Fruit fly (Drosophila melanogaster) whole organism, embryonic: ENCODE results near the gene Gr5a.

ENCODE experiments used
- Atf-2 ChIP-seq: fragments of 200-800 bp; sonication (Bioruptor generic); optimal IDR thresholded peaks from 2 replicates; lab custom pipeline; 2016; ENCODE audit warnings: missing biosample characterization, missing genetic modification characterization
- Bgb ChIP-seq: fragments of 200-800 bp; sonication (Bioruptor generic); IDR thresholded peaks from 2 replicates; pipeline ENCODE4 v1.3.6; 2022; ENCODE audit warnings: missing biosample characterization, missing genetic modification characterization; ENCODE audit not compliant: partially characterized antibody
- CG12155 ChIP-seq: fragments of 200-800 bp; sonication (Bioruptor generic); optimal IDR thresholded peaks from 3 replicates; lab custom pipeline; 2016; ENCODE audit warnings: missing biosample characterization, missing genetic modification characterization
- CG12236 ChIP-seq: fragments of 200-800 bp; sonication (Bioruptor generic); optimal IDR thresholded peaks from 2 replicates; lab custom pipeline; 2016; ENCODE audit warnings: missing biosample characterization, missing genetic modification characterization
- CG12659 ChIP-seq: fragments of 200-800 bp; sonication (Bioruptor generic); optimal IDR thresholded peaks from 3 replicates; lab custom pipeline; 2017; ENCODE audit warnings: mild to moderate bottlenecking, missing biosample characterization, missing genetic modification reagents, missing genetic modification characterization
- CG13424 ChIP-seq: fragments of 200-800 bp; sonication (Bioruptor generic); optimal IDR thresholded peaks from 2 replicates; lab custom pipeline; 2019; ENCODE audit warnings: missing biosample characterization, mild to moderate bottlenecking, missing genetic modification characterization, moderate library complexity
- CG15696 ChIP-seq: fragments of 200-800 bp; sonication (Bioruptor generic); optimal IDR thresholded peaks from 2 replicates; lab custom pipeline; 2019; ENCODE audit warnings: missing biosample characterization, mild to moderate bottlenecking, missing genetic modification characterization, moderate library complexity
- CG16863 ChIP-seq: fragments of 200-800 bp; sonication (Bioruptor generic); optimal IDR thresholded peaks from 3 replicates; lab custom pipeline; 2016; ENCODE audit warnings: missing biosample characterization, missing genetic modification characterization
- CG30020 ChIP-seq: fragments of 200-800 bp; optimal IDR thresholded peaks from 2 replicates; lab custom pipeline; 2019; ENCODE audit warnings: missing biosample characterization, mild to moderate bottlenecking, missing genetic modification characterization, moderate library complexity
- CG31441 ChIP-seq: fragments of 200-800 bp; sonication (Bioruptor generic); IDR thresholded peaks from 2 replicates; pipeline ENCODE4 v1.3.6; 2022; ENCODE audit warnings: missing biosample characterization, missing genetic modification characterization
- CG3847 ChIP-seq: fragments of 200-800 bp; sonication (Bioruptor generic); IDR thresholded peaks from 2 replicates; pipeline ENCODE4 v1.3.6; 2022; ENCODE audit warnings: missing biosample characterization, missing genetic modification characterization
- CG42726 ChIP-seq: fragments of 200-800 bp; sonication (Bioruptor generic); IDR thresholded peaks from 2 replicates; pipeline ENCODE4 v1.3.6; 2022; ENCODE audit warnings: missing biosample characterization, missing genetic modification characterization; ENCODE audit not compliant: partially characterized antibody
- CG4617 ChIP-seq: fragments of 200-800 bp; sonication (Bioruptor generic); optimal IDR thresholded peaks from 3 replicates; lab custom pipeline; 2016; ENCODE audit warnings: missing biosample characterization, missing genetic modification characterization, borderline replicate concordance
- Camta ChIP-seq: fragments of 200-800 bp; sonication (Bioruptor generic); optimal IDR thresholded peaks from 2 replicates; lab custom pipeline; 2016; ENCODE audit warnings: missing biosample characterization, missing genetic modification characterization
- CoRest ChIP-seq: fragments of 200-800 bp; sonication (Bioruptor generic); optimal IDR thresholded peaks from 3 replicates; lab custom pipeline; 2018; ENCODE audit warnings: missing biosample characterization, mild to moderate bottlenecking, missing genetic modification characterization, moderate library complexity
- Dip3 ChIP-seq: fragments of 200-800 bp; sonication (Bioruptor generic); optimal IDR thresholded peaks from 3 replicates; lab custom pipeline; 2016; ENCODE audit warnings: missing biosample characterization, missing genetic modification characterization
- Dll ChIP-seq: fragments of 200-800 bp; sonication (Bioruptor generic); IDR thresholded peaks from 4 replicates; pipeline ENCODE4 v1.3.6; 2022; ENCODE audit warnings: missing biosample characterization, missing genetic modification characterization; ENCODE audit not compliant: partially characterized antibody
- Doc3 ChIP-seq: fragments of 200-800 bp; sonication (Bioruptor generic); IDR thresholded peaks from 3 replicates; pipeline ENCODE4 v1.3.6; 2022; ENCODE audit warnings: missing biosample characterization, missing genetic modification characterization; ENCODE audit not compliant: partially characterized antibody
- Dp ChIP-seq: fragments of 200-800 bp; sonication (Bioruptor generic); optimal IDR thresholded peaks from 2 replicates; lab custom pipeline; 2018; ENCODE audit warnings: missing biosample characterization, mild to moderate bottlenecking, missing genetic modification characterization, moderate library complexity
- E2f2 ChIP-seq: fragments of 200-800 bp; sonication (Bioruptor generic); IDR thresholded peaks from 2 replicates; pipeline ENCODE4 v1.3.6; 2022; ENCODE audit warnings: missing biosample characterization, missing genetic modification characterization
- Ets65A ChIP-seq: fragments of 200-800 bp; sonication (Bioruptor generic); peaks from one replicate; lab custom pipeline; 2016; ENCODE audit warnings: missing biosample characterization, missing genetic modification characterization
- HLH4C ChIP-seq: fragments of 200-800 bp; sonication (Bioruptor generic); IDR thresholded peaks from 3 replicates; pipeline ENCODE4 v1.3.6; 2022; ENCODE audit warnings: missing biosample characterization, missing genetic modification characterization; ENCODE audit not compliant: partially characterized antibody
- Hr3 ChIP-seq: fragments of 200-800 bp; sonication (Bioruptor generic); optimal IDR thresholded peaks from 3 replicates; lab custom pipeline; 2016; ENCODE audit warnings: missing biosample characterization, missing genetic modification characterization
- Kr ChIP-seq: fragments of 200-800 bp; sonication (Bioruptor generic); optimal IDR thresholded peaks from 2 replicates; lab custom pipeline; 2017; ENCODE audit warnings: missing biosample characterization, mild to moderate bottlenecking, missing genetic modification characterization
- Meics ChIP-seq: fragments of 200-800 bp; sonication (Bioruptor generic); optimal IDR thresholded peaks from 2 replicates; lab custom pipeline; 2017; ENCODE audit warnings: missing biosample characterization, mild to moderate bottlenecking, missing genetic modification characterization
- Neu2 ChIP-seq: fragments of 200-800 bp; sonication (Bioruptor generic); optimal IDR thresholded peaks from 3 replicates; lab custom pipeline; 2016; ENCODE audit warnings: missing biosample characterization, missing genetic modification characterization, borderline replicate concordance
- Nf-YC ChIP-seq: fragments of 200-800 bp; optimal IDR thresholded peaks from 3 replicates; lab custom pipeline; 2019; ENCODE audit warnings: missing biosample characterization, mild to moderate bottlenecking, missing genetic modification characterization, moderate library complexity
- Sry-δ ChIP-seq: fragments of 200-800 bp; sonication (Bioruptor generic); optimal IDR thresholded peaks from 2 replicates; lab custom pipeline; 2016; ENCODE audit warnings: missing biosample characterization, missing genetic modification characterization
- Trl ChIP-seq, 3 experiments: fragments of >200 bp in 2 of 3; fragments of 200-800 bp in 1 of 3; sonication (Bioruptor generic) in 1 of 3; optimal IDR thresholded peaks; 2 replicates in 1 of 3; 3 replicates in 2 of 3; lab custom pipeline; 2016 to 2017; ENCODE audit warnings: missing biosample characterization in 1 of 3, missing genetic modification characterization in 1 of 3
- amos ChIP-seq: fragments of 200-800 bp; sonication (Bioruptor generic); IDR thresholded peaks from 2 replicates; pipeline ENCODE4 v1.3.6; 2022; ENCODE audit warnings: missing biosample characterization, missing genetic modification characterization; ENCODE audit not compliant: partially characterized antibody
- ato ChIP-seq: fragments of 200-800 bp; sonication (Bioruptor generic); IDR thresholded peaks from 2 replicates; pipeline ENCODE4 v1.3.6; 2022; ENCODE audit warnings: missing biosample characterization, missing genetic modification characterization; ENCODE audit not compliant: partially characterized antibody
- az2 ChIP-seq: fragments of 200-800 bp; sonication (Bioruptor generic); optimal IDR thresholded peaks from 3 replicates; lab custom pipeline; 2016; ENCODE audit warnings: missing biosample characterization, missing genetic modification characterization
- bsh ChIP-seq, 2 experiments: fragments of 200-800 bp; sonication (Bioruptor generic); optimal IDR thresholded peaks; 2 replicates each; lab custom pipeline; 2017 to 2018; ENCODE audit warnings: mild to moderate bottlenecking in 2 of 2, missing biosample characterization in 2 of 2, missing genetic modification characterization in 2 of 2, moderate library complexity in 1 of 2
- chinmo ChIP-seq: fragments of 200-800 bp; sonication (Bioruptor generic); IDR thresholded peaks from 4 replicates; pipeline ENCODE4 v1.3.6; 2022; ENCODE audit warnings: missing biosample characterization, missing genetic modification characterization; ENCODE audit not compliant: partially characterized antibody
- ci ChIP-seq: fragments of 200-800 bp; sonication (Bioruptor generic); IDR thresholded peaks from 3 replicates; pipeline ENCODE4 v1.3.6; 2022; ENCODE audit warnings: missing biosample characterization, missing genetic modification characterization
- cwo ChIP-seq: fragments of 200-800 bp; sonication (Bioruptor generic); optimal IDR thresholded peaks from 3 replicates; lab custom pipeline; 2017; ENCODE audit warnings: missing biosample characterization, missing genetic modification characterization, mild to moderate bottlenecking, moderate library complexity, missing genetic modification reagents
- gce ChIP-seq: fragments of 200-800 bp; sonication (Bioruptor generic); IDR thresholded peaks from 3 replicates; pipeline ENCODE4 v1.3.6; 2022; ENCODE audit warnings: missing biosample characterization, missing genetic modification characterization
- grau ChIP-seq: fragments of 200-800 bp; optimal IDR thresholded peaks from 3 replicates; lab custom pipeline; 2019; ENCODE audit warnings: missing biosample characterization, mild to moderate bottlenecking, missing genetic modification characterization, moderate library complexity
- grn ChIP-seq: fragments of 200-800 bp; sonication (Bioruptor generic); optimal IDR thresholded peaks from 3 replicates; lab custom pipeline; 2017; ENCODE audit warnings: missing biosample characterization, missing genetic modification characterization
- hbn ChIP-seq: fragments of 200-800 bp; sonication (Bioruptor generic); IDR thresholded peaks from 2 replicates; pipeline ENCODE4 v1.3.6; 2022; ENCODE audit warnings: missing biosample characterization, missing genetic modification characterization; ENCODE audit not compliant: partially characterized antibody
- jumu ChIP-seq: fragments of 200-800 bp; sonication (Bioruptor generic); optimal IDR thresholded peaks from 3 replicates; lab custom pipeline; 2016; ENCODE audit warnings: missing biosample characterization, missing genetic modification characterization
- knrl ChIP-seq: fragments of 200-800 bp; sonication (Bioruptor generic); IDR thresholded peaks from 3 replicates; pipeline ENCODE4 v1.3.6; 2022; ENCODE audit warnings: missing biosample characterization, missing genetic modification characterization; ENCODE audit not compliant: partially characterized antibody
- lilli ChIP-seq: fragments of 200-800 bp; sonication (Bioruptor generic); optimal IDR thresholded peaks from 3 replicates; lab custom pipeline; 2016; ENCODE audit warnings: missing biosample characterization, missing genetic modification characterization
- nerfin-2 ChIP-seq: fragments of 200-800 bp; sonication (Bioruptor generic); IDR thresholded peaks from 2 replicates; pipeline ENCODE4 v1.3.6; 2022; ENCODE audit warnings: missing biosample characterization, missing genetic modification characterization; ENCODE audit not compliant: partially characterized antibody
- stwl ChIP-seq: fragments of 200-800 bp; sonication (Bioruptor generic); optimal IDR thresholded peaks from 3 replicates; lab custom pipeline; 2018; ENCODE audit warnings: missing biosample characterization, mild to moderate bottlenecking, missing genetic modification characterization, moderate library complexity
- tgo ChIP-seq: fragments of 200-800 bp; sonication (Bioruptor generic); IDR thresholded peaks from 3 replicates; pipeline ENCODE4 v1.3.6; 2022; ENCODE audit warnings: missing biosample characterization, missing genetic modification characterization

Gr5a gene

dm6 chrX:5689417-5690215, 9.2 kb downstream of the Gr5a start, which contains the start of the genes PGAP1 and cv (continued):
- TF ChIP-seq gce (GFP tag; lab: Robert Waterston, UW): no peak
- peak; percentile 36 for TF ChIP-seq CG12659 (GFP tag; lab: Kevin White, UChicago)
- TF ChIP-seq Sry-δ (GFP tag; lab: Kevin White, UChicago): peak; percentile 81
- TF ChIP-seq CG31441 (GFP tag; lab: Robert Waterston, UW): peak; percentile 65; the same call in 1 of the 2 replicates
- TF ChIP-seq Dll: peak; percentile 79
- peak; percentile 81 for TF ChIP-seq amos
- peak; percentile 17 for TF ChIP-seq Dip3 (GFP tag; lab: Kevin White, UChicago)
- TF ChIP-seq CG3847 (GFP tag; lab: Robert Waterston, UW): 0 out of 2 replicates have a peak, but pooled peaks have one; percentile 30
- peak; percentile 47 for TF ChIP-seq grau (tag; lab: Kevin White, UChicago)
- TF ChIP-seq stwl (tag; lab: Kevin White, UChicago): peak; percentile 23
- TF ChIP-seq Meics (GFP tag; lab: Kevin White, UChicago): peak; percentile 30
- TF ChIP-seq knrl (GFP tag; lab: Robert Waterston, UW): peak; percentile 74; the same call in 2 of the 3 replicates
- peak; percentile 8; the same call in 1 of the 2 replicates for TF ChIP-seq CG42726 (GFP tag; lab: Robert Waterston, UW)
- no peak for TF ChIP-seq jumu (GFP tag; lab: Kevin White, UChicago)
- no peak for TF ChIP-seq Kr
- peak; percentile 19 for TF ChIP-seq Hr3
- peak; percentile 87 for TF ChIP-seq grn (GFP tag; lab: Kevin White, UChicago)
- peak; percentile 51 for TF ChIP-seq CoRest (tag; lab: Kevin White, UChicago)
- TF ChIP-seq bsh (GFP tag; optimal IDR thresholded peaks at IDR 0.05; lab: Kevin White, UChicago): peak in 1 of 2 experiments; percentile 0
- peak; percentile 79 for TF ChIP-seq ato (GFP tag; lab: Robert Waterston, UW)
- peak; percentile 33 for TF ChIP-seq CG13424 (tag; lab: Kevin White, UChicago)
- no peak for TF ChIP-seq CG15696 (tag; lab: Kevin White, UChicago)
- peak; percentile 76 for TF ChIP-seq Bgb (GFP tag; lab: Robert Waterston, UW)
- peak; percentile 30 for TF ChIP-seq az2 (GFP tag; lab: Kevin White, UChicago)
- TF ChIP-seq cwo (GFP tag; lab: Kevin White, UChicago): no peak
- TF ChIP-seq Ets65A: peak; percentile 75
- TF ChIP-seq CG4617 (GFP tag; lab: Kevin White, UChicago): peak; percentile 26
- peak; percentile 68 for TF ChIP-seq HLH4C (GFP tag; lab: Robert Waterston, UW)
- peak; percentile 18 for TF ChIP-seq CG12155 (GFP tag; lab: Kevin White, UChicago)
- TF ChIP-seq nerfin-2 (GFP tag; lab: Robert Waterston, UW): peak; percentile 48; the same call in 1 of the 2 replicates
- TF ChIP-seq CG12236 (GFP tag; lab: Kevin White, UChicago): no peak
- peak; percentile 73 for TF ChIP-seq Doc3 (GFP tag; lab: Robert Waterston, UW)
- no peak for TF ChIP-seq Neu2
- peak; percentile 99 for TF ChIP-seq CG16863
- peak; percentile 64 for TF ChIP-seq hbn (GFP tag; lab: Robert Waterston, UW)
- peak; percentile 11; the same call in 1 of the 3 replicates for TF ChIP-seq ci (GFP tag; lab: Robert Waterston, UW)
- TF ChIP-seq E2f2 (GFP tag; lab: Robert Waterston, UW): 0 out of 2 replicates have a peak, but pooled peaks have one; percentile 9
- TF ChIP-seq tgo (GFP tag; lab: Robert Waterston, UW): no peak
- peak; percentile 70; the same call in 1 of the 4 replicates for TF ChIP-seq chinmo (GFP tag; lab: Robert Waterston, UW)
- TF ChIP-seq Atf-2 (GFP tag; lab: Kevin White, UChicago): peak; percentile 18
- peak; percentile 6 for TF ChIP-seq Camta (GFP tag; lab: Kevin White, UChicago)
- TF ChIP-seq Dp (GFP tag; lab: Kevin White, UChicago): peak; percentile 15
- no peak for TF ChIP-seq Trl (optimal IDR thresholded peaks at IDR 0.05; lab: Kevin White, UChicago)
- peak; percentile 19 for TF ChIP-seq Trl (GFP tag; optimal IDR thresholded peaks at IDR 0.05; lab: Kevin White, UChicago)
- TF ChIP-seq Nf-YC: no peak
- TF ChIP-seq lilli (GFP tag; lab: Kevin White, UChicago): peak; percentile 58
- peak; percentile 6 for TF ChIP-seq CG30020 (tag; lab: Kevin White, UChicago)
